Worm (Caenorhabditis elegans) whole organism, mixed stage, embryonic: ENCODE results near the gene F17E9.3.

Experiments
- lsy-2 ChIP-seq: fragments of 150-350 bp; optimal IDR thresholded peaks from 2 replicates; lab custom pipeline; 2014; ENCODE audit warnings: missing biosample characterization, missing genetic modification characterization
- snpc-4 ChIP-seq: fragments of 150-350 bp; optimal IDR thresholded peaks from 2 replicates; lab custom pipeline; 2014; ENCODE audit warnings: missing biosample characterization, missing genetic modification characterization
- sptf-1 ChIP-seq: sonication (generic microtip); optimal IDR thresholded peaks from 2 replicates; lab custom pipeline; 2017; ENCODE audit warnings: mild to moderate bottlenecking, missing genetic modification characterization, moderate library complexity, missing compliant biosample characterization
- ztf-11 ChIP-seq: fragments of 150-350 bp; optimal IDR thresholded peaks from 2 replicates; lab custom pipeline; 2014; ENCODE audit warnings: missing biosample characterization, missing genetic modification characterization

ce11 chrIV:8317800-8318199 is 36.9 kb upstream of the F17E9.3 start:
- no peak for TF ChIP-seq ztf-11 (tag; lab: Kevin White, UChicago)
- no peak for TF ChIP-seq sptf-1
- no peak for TF ChIP-seq lsy-2 (tag; lab: Kevin White, UChicago)
- no peak for TF ChIP-seq snpc-4
